Fruit fly (Drosophila melanogaster) whole organism: ENCODE measurements around the gene Arp6.

Source experiments
- CG8478 ChIP-seq: fragments of >200 bp; optimal IDR thresholded peaks from 2 replicates; lab custom pipeline; 2018; ENCODE audit warnings: inconsistent platforms
- Dll ChIP-seq: fragments of >200 bp; optimal IDR thresholded peaks from 2 replicates; lab custom pipeline; 2017
- EcR ChIP-seq, 2 experiments: fragments of >200 bp; optimal IDR thresholded peaks; 2 replicates each; lab custom pipeline; 2017; ENCODE audit warnings: missing biosample characterization in 2 of 2, missing genetic modification characterization in 2 of 2, missing genetic modification reagents in 2 of 2
- pan ChIP-seq: fragments of >200 bp; optimal IDR thresholded peaks from 2 replicates; lab custom pipeline; 2017
- psq ChIP-seq: fragments of >200 bp; optimal IDR thresholded peaks from 2 replicates; lab custom pipeline; 2017
- usp ChIP-seq: fragments of >200 bp; optimal IDR thresholded peaks from 2 replicates; lab custom pipeline; 2017; ENCODE audit warnings: missing biosample characterization, missing genetic modification characterization, mixed read lengths

Gene Arp6

DNA sequence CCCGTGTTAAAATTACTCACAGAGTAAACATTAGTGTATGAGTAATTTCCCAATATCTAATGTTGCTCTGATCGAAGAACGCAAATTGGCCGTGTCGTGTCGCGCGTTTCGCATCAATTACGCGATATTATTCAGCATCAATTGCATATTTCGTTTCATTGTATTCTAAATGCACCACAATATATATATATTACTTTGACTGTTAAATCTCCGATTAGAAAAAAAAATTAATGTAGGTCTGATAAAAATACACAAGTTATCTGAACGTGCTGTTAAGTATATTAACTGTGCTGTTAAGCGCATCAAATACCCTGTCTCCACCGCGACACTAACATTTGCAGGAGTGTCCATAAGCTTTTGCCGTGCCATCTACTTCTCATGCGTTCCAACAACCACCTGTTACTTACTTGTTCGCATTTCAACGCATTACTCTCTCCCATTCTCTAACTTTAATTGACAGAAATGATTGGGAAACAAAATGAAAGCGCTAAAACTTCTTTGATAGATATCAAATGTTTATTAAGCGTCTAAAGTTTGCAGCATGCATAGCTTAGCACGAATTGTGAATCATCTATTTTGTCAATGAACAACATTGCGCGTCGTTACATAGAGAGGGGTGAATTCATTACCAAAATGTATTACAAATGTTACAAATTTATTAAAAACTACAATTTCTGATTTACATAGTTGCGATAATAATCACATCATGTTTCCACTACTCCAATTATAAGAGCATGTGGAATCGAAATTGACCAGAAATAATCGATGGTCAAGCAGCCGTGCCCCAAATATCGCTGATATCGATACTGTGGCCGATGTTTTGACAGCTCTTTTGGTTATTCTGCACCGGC is 23.8 kb upstream of the Arp6 start, which contains the start of the genes Graf and mRpL3:
Graf (minus strand) TSS at position 287 of the 851 bp plus-strand sequence.
mRpL3 (plus strand) TSS at position 802 of the 851 bp plus-strand sequence.
- TF ChIP-seq pan (lab: Kevin White, UChicago) (no peak), EcR (GFP tag; optimal IDR thresholded peaks at IDR 0.05; lab: Kevin White, UChicago) (no peak), Dll (lab: Kevin White, UChicago) (no peak), psq (lab: Kevin White, UChicago) (no peak), CG8478 (lab: Kevin White, UChicago) (no peak), usp (GFP tag; lab: Kevin White, UChicago) (no peak)

DNA sequence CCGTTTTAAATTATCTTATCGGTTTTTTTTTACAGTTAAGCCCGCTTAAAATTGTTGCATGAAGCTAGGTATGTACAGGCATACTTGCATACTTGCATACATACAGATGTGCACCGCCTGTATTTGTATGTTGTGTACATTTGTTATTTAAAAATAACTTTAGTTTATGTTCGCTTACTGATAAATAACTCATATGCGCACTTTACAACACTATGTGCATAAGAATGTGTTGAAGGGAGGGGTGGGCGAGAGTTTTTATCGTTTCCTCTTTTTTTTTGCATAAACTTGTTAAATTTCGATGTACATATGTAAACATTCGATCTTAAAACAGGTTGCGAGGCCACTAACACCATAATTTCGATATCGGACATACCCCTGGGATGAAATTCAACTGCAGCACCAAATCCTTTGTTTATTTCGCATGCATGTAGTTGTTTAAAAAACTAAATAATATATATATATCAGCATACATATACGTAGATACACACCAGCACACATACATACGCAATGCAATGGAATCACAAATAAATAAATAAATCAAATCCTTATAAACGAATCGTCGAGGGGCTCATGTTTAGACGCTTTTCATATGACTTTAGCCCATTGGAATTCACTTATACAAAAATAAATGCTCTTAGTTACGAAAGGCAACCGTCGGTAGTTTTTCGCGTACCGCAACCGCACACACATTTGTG is 23.0 kb upstream of the Arp6 start:
- TF ChIP-seq Dll (lab: Kevin White, UChicago): no peak
- TF ChIP-seq psq (lab: Kevin White, UChicago): no peak
- peak; percentile 32 for TF ChIP-seq pan (lab: Kevin White, UChicago)

DNA sequence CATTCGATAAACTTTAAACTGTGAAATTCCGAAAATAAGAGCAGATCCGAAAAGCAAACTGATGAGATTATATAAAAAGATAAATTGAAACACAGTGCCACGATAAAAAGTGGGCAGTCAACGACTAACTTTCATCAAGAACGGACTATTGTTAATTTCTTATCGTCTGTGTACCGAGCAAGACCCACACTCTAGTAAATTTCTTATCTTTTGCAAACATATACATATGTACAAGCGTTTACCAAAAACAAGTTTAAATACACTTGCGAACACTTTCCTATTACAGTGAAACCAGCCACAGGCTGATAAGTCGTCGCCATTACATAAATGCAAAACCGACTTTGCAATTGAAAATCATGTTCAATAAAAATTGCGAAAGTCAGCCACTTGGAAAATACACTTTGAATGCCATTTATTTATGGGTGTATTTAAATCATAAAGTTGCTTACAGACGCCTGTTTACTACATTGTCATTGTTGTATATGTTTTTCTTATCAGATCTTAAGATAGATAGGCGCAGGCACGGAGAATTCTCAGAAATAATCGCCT is 21.8 kb upstream of the Arp6 start:
- TF ChIP-seq usp (GFP tag; lab: Kevin White, UChicago) (no peak), CG8478 (lab: Kevin White, UChicago) (no peak), pan (lab: Kevin White, UChicago) (no peak), Dll (lab: Kevin White, UChicago) (no peak), EcR (GFP tag; optimal IDR thresholded peaks at IDR 0.05; lab: Kevin White, UChicago) (no peak), psq (lab: Kevin White, UChicago) (no peak)

DNA sequence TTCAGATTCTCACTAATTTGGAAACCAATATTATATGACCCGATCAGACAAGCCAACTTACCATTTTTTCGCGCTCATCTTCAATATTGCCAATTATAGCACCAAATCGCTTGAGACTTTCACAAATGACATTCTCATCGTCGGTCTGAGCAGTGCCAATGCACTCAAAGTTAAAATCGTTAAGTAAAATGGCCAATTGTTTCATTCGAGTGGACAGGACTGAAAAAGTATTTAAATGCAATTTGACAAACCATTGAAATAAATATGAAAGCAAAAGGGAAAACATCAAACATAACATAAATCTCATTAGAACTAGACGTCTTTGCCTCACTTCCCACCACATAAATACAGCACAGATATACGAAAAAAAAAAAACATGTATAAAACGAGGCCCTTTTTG is 19.1 kb upstream of the Arp6 start, which contains the start of gene CG8260:
CG8260 (plus strand) TSS at position 301 of the 400 bp plus-strand sequence.
- no peak for TF ChIP-seq Dll (lab: Kevin White, UChicago)
- TF ChIP-seq usp (GFP tag; lab: Kevin White, UChicago): no peak
- TF ChIP-seq pan (lab: Kevin White, UChicago): no peak
- TF ChIP-seq EcR (GFP tag; optimal IDR thresholded peaks at IDR 0.05; lab: Kevin White, UChicago): no peak
- no peak for TF ChIP-seq psq (lab: Kevin White, UChicago)
- TF ChIP-seq CG8478 (lab: Kevin White, UChicago): no peak

DNA sequence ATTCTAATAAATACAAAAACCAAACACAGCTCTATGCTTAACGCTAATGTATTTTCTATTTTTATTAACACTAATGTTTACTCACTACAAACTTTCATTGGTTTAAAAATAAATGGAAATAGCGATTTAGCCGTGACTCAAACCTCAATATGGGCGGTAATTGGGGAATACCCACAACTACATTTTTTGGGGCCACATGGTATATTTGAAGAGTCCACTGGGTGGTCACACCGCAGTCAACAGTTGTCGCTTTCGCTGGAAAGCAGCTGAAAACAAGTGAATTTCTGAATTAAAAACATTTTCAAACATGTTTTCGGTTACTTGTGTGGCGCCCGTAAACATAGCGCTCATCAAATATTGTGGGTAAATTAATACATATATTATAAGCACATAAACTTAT is 12.0 kb upstream of the Arp6 start, which contains the start of gene Mvd:
Mvd (plus strand) TSS at position 222 of the 400 bp plus-strand sequence.
- TF ChIP-seq CG8478 (lab: Kevin White, UChicago) (no peak), Dll (lab: Kevin White, UChicago) (no peak), usp (GFP tag; lab: Kevin White, UChicago) (no peak), psq (lab: Kevin White, UChicago) (no peak), EcR (GFP tag; optimal IDR thresholded peaks at IDR 0.05; lab: Kevin White, UChicago) (no peak), pan (lab: Kevin White, UChicago) (no peak)

DNA sequence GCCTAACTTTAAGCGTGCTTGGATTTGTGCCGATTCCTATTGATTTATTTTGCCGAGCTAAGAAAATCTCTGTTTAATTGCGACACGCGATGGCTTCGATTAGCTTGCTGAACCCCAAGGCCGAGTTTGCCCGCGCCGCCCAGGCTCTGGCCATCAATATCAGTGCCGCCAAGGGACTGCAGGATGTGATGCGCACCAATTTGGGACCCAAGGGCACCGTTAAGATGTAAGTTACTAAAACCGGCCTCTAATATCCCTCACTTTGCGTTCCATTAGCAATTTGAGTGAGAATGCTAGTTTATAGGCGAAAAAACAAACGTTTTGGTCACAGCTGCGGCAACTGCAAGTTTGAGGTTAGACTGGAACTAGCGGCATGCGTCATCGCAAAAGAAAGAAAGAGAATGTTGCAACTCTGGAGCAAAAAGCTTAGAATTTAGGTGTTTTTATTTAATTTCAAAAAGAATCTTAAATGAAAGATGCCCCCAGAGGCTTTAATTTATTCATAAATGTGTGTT is 9.8 kb upstream of the Arp6 start:
- TF ChIP-seq psq (lab: Kevin White, UChicago) (no peak), EcR (GFP tag; optimal IDR thresholded peaks at IDR 0.05; lab: Kevin White, UChicago) (no peak), pan (lab: Kevin White, UChicago) (no peak), usp (GFP tag; lab: Kevin White, UChicago) (no peak), CG8478 (lab: Kevin White, UChicago) (no peak), Dll (lab: Kevin White, UChicago) (no peak)

DNA sequence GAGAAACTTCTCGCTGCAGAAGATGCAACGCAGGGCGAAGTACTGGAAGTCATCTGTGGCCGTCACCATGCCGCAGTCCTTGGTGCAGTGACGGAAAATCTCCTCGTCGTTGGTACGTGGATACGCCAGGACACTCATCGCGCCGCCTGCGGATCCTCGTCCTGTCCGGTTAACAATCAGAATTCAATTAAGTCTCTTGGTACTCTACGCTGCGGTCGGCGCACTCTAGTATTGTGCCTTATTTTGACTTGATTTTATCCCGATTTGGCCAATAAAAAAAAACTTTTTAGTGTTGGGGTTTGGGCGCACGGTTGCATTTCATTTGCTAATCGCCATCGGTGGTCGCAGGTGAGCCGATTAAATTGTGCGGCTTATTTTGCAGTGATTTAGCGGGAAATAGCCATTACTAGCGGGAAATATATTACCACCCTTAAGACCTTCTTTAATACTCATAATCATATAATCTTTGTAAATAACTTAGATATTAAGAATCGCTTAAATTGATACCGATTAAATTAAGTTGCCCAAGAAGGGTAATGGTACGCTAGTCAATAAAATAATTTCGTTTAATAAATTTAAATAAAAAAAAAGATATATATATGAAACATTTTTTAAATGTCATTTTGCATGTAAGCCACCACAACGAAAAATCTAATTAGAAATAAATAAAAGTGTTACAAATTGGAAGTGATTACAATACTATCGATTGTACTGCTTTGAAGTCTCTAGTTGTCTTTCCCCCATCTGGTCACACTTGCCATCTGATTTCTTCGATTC is 9.2 kb upstream of the Arp6 start, which contains the start of the genes CG8944 and CCT6:
CG8944 (minus strand) TSS at position 327 of the 777 bp plus-strand sequence.
CCT6 (plus strand) TSS at position 744 of the 777 bp plus-strand sequence.
- TF ChIP-seq usp (GFP tag; lab: Kevin White, UChicago): no peak
- no peak for TF ChIP-seq Dll (lab: Kevin White, UChicago)
- TF ChIP-seq psq (lab: Kevin White, UChicago): no peak
- TF ChIP-seq EcR (GFP tag; optimal IDR thresholded peaks at IDR 0.05; lab: Kevin White, UChicago): no peak
- no peak for TF ChIP-seq pan (lab: Kevin White, UChicago)
- no peak for TF ChIP-seq CG8478 (lab: Kevin White, UChicago)

DNA sequence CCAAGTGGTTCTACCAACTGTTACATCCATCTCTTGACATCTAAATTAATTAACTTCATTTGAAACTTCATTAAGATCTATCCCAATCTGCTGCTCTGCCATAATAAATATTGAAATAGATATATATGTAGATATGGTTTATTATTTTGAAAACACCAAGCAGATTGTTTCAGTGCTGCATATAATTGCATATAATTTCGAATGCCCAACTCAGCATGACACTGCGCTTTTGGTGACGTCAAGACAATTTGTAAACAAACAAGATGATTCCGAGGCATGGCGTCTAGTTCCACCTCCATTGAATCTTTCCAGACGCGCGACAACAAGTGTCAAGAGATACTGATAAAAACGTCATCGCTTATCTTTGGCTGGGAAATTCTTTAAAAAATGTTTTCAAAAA is 4.0 kb upstream of the Arp6 start:
- TF ChIP-seq psq (lab: Kevin White, UChicago) (no peak), usp (GFP tag; lab: Kevin White, UChicago) (no peak), Dll (lab: Kevin White, UChicago) (no peak), CG8478 (lab: Kevin White, UChicago) (no peak), EcR (GFP tag; optimal IDR thresholded peaks at IDR 0.05; lab: Kevin White, UChicago) (no peak)

DNA sequence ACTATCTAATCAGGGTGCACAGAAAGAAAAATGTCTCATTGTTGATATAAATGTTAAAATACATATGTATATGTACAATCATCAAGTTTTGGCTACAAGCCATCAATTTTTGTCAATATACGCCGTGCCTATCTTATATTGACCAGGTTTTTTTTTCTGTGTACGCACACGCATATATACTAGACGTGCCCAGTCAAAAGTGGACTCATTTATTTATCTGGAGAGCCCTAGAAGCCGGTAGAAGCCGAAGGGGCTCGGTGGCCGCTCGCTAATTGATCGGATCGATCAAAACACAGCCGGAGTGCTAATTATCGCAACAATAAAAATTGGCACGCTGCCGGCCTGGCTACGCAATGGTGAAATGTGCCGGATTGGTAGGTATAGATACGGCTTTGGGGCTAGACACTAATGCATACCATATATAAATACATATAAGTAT is 3.4 kb upstream of the Arp6 start:
- TF ChIP-seq usp (GFP tag; lab: Kevin White, UChicago) (no peak), EcR (GFP tag; optimal IDR thresholded peaks at IDR 0.05; lab: Kevin White, UChicago) (no peak), CG8478 (lab: Kevin White, UChicago) (no peak), pan (lab: Kevin White, UChicago) (no peak), psq (lab: Kevin White, UChicago) (no peak)
